Worm (Caenorhabditis elegans) whole organism, young adult: ENCODE measurements around the gene ccdc-47.

ENCODE experiments used
- B0035.1 ChIP-seq: sonication (generic microtip); optimal IDR thresholded peaks from 2 replicates; lab custom pipeline; 2016; ENCODE audit warnings: missing genetic modification characterization, mild to moderate bottlenecking, missing compliant biosample characterization, missing genotype, missing genetic modification reagents
- C17E4.6 ChIP-seq: fragments of 200-800 bp; sonication (Bioruptor generic); IDR thresholded peaks from 2 replicates; pipeline ENCODE4 v1.3.6; 2022; ENCODE audit warnings: missing genetic modification reagents, missing genetic modification characterization, missing compliant biosample characterization
- F22D6.2 ChIP-seq: sonication (generic microtip); optimal IDR thresholded peaks from 2 replicates; lab custom pipeline; 2016; ENCODE audit warnings: mild to moderate bottlenecking, missing genetic modification characterization, missing compliant biosample characterization
- F39B2.1 ChIP-seq: fragments of 200-800 bp; sonication (Bioruptor generic); IDR thresholded peaks from 2 replicates; pipeline ENCODE4 v1.3.6; 2022; ENCODE audit warnings: missing genetic modification reagents, missing genetic modification characterization, missing compliant biosample characterization
- Y67H2A.10 ChIP-seq: fragments of 200-800 bp; sonication (Bioruptor generic); conservative IDR thresholded peaks from 2 replicates; pipeline ENCODE4 v1.3.6; 2022; ENCODE audit warnings: missing genetic modification reagents, missing genetic modification characterization, missing compliant biosample characterization
- ZK185.1 ChIP-seq: sonication (generic microtip); optimal IDR thresholded peaks from 2 replicates; lab custom pipeline; 2016; ENCODE audit warnings: mild to moderate bottlenecking, missing genetic modification characterization, missing compliant biosample characterization; ENCODE audit not compliant: poor library complexity, severe bottlenecking
- aptf-2 ChIP-seq: fragments of 200-800 bp; sonication (Bioruptor generic); conservative IDR thresholded peaks from 2 replicates; pipeline ENCODE4 v1.3.6; 2022; ENCODE audit warnings: missing genetic modification reagents, missing genetic modification characterization, missing compliant biosample characterization
- ccch-3 ChIP-seq: fragments of 200-800 bp; sonication (Bioruptor generic); optimal IDR thresholded peaks from 2 replicates; lab custom pipeline; 2018; ENCODE audit warnings: mild to moderate bottlenecking, missing genetic modification characterization, missing compliant biosample characterization
- cebp-2 ChIP-seq: fragments of 200-800 bp; sonication (Bioruptor generic); IDR thresholded peaks from 2 replicates; pipeline ENCODE4 v1.3.6; 2022; ENCODE audit warnings: missing genetic modification characterization, missing compliant biosample characterization
- ceh-100 ChIP-seq: fragments of 200-800 bp; sonication (Bioruptor generic); IDR thresholded peaks from 2 replicates; pipeline ENCODE4 v1.3.6; 2022; ENCODE audit warnings: missing genetic modification reagents, missing genetic modification characterization, missing compliant biosample characterization
- ceh-58 ChIP-seq: fragments of 200-800 bp; sonication (Bioruptor generic); IDR thresholded peaks from 2 replicates; pipeline ENCODE4 v1.3.6; 2022; ENCODE audit warnings: missing genetic modification characterization, missing compliant biosample characterization
- chd-7 ChIP-seq: sonication (generic microtip); optimal IDR thresholded peaks from 2 replicates; lab custom pipeline; 2016; ENCODE audit warnings: mild to moderate bottlenecking, missing genetic modification characterization, moderate library complexity, missing compliant biosample characterization
- dpl-1 ChIP-seq: fragments of 150-350 bp; optimal IDR thresholded peaks from 2 replicates; lab custom pipeline; 2014; ENCODE audit warnings: missing biosample characterization, missing genetic modification reagents, missing genetic modification characterization
- ekl-4 ChIP-seq: fragments of 200-800 bp; sonication (Bioruptor generic); IDR thresholded peaks from 2 replicates; pipeline ENCODE4 v1.3.6; 2022; ENCODE audit warnings: missing genetic modification reagents, missing genetic modification characterization, missing compliant biosample characterization
- hlh-12 ChIP-seq: sonication (generic microtip); optimal IDR thresholded peaks from 2 replicates; lab custom pipeline; 2016; ENCODE audit warnings: missing genetic modification characterization, missing compliant biosample characterization
- hlh-26 ChIP-seq: fragments of 200-800 bp; sonication (Bioruptor generic); conservative IDR thresholded peaks from 2 replicates; pipeline ENCODE4 v1.3.6; 2022; ENCODE audit warnings: missing genetic modification reagents, missing genetic modification characterization, missing compliant biosample characterization
- hmg-1.2 ChIP-seq: fragments of 200-800 bp; sonication (Bioruptor generic); IDR thresholded peaks from 2 replicates; pipeline ENCODE4 v1.3.6; 2022; ENCODE audit warnings: missing genetic modification reagents, missing genetic modification characterization, missing compliant biosample characterization
- lag-1 ChIP-seq: fragments of 200-800 bp; sonication (Bioruptor generic); IDR thresholded peaks from 2 replicates; pipeline ENCODE4 v1.3.6; 2022; ENCODE audit warnings: missing genetic modification reagents, missing genetic modification characterization, missing compliant biosample characterization
- let-526 ChIP-seq: fragments of 200-800 bp; sonication (Bioruptor generic); IDR thresholded peaks from 2 replicates; pipeline ENCODE4 v1.3.6; 2022; ENCODE audit warnings: missing genetic modification reagents, missing genetic modification characterization, missing compliant biosample characterization
- mel-28 ChIP-seq: sonication (generic microtip); optimal IDR thresholded peaks from 2 replicates; lab custom pipeline; 2016; ENCODE audit warnings: borderline replicate concordance, mild to moderate bottlenecking, missing genetic modification characterization, missing compliant biosample characterization
- nfya-1 ChIP-seq: sonication (generic microtip); optimal IDR thresholded peaks from 2 replicates; lab custom pipeline; 2017; ENCODE audit warnings: antibody characterized with exemption, missing compliant biosample characterization, missing genetic modification characterization, borderline replicate concordance; ENCODE audit not compliant: insufficient read depth
- nfyb-1 ChIP-seq: fragments of 200-800 bp; sonication (Bioruptor generic); IDR thresholded peaks from 2 replicates; pipeline ENCODE4 v1.3.6; 2022; ENCODE audit warnings: missing genetic modification reagents, missing genetic modification characterization, missing compliant biosample characterization
- nhr-179 ChIP-seq: sonication (generic microtip); optimal IDR thresholded peaks from 2 replicates; lab custom pipeline; 2016; ENCODE audit warnings: mild to moderate bottlenecking, missing genetic modification characterization, missing compliant biosample characterization
- nhr-80 ChIP-seq: sonication (generic microtip); optimal IDR thresholded peaks from 2 replicates; lab custom pipeline; 2016; ENCODE audit warnings: missing genetic modification characterization, missing compliant biosample characterization
- rpc-1 ChIP-seq, 2 experiments: fragments of 150-350 bp in 1 of 2; sonication (generic microtip) in 1 of 2; optimal IDR thresholded peaks; 2 replicates each; lab custom pipeline; 2014 to 2018; ENCODE audit warnings: missing biosample characterization in 1 of 2, missing genetic modification characterization in 1 of 2, missing genetic modification reagents in 1 of 2, missing genotype in 1 of 2
- snpc-3.4 ChIP-seq: sonication (generic microtip); optimal IDR thresholded peaks from 2 replicates; lab custom pipeline; 2017; ENCODE audit warnings: missing genetic modification characterization, mild to moderate bottlenecking, missing compliant biosample characterization, antibody characterized with exemption, moderate library complexity, missing genotype, missing genetic modification reagents
- unc-130 ChIP-seq: sonication (generic microtip); optimal IDR thresholded peaks from 2 replicates; lab custom pipeline; 2016; ENCODE audit warnings: missing genetic modification reagents, missing genetic modification characterization, missing compliant biosample characterization
- unc-62 ChIP-seq: fragments of 150-350 bp; optimal IDR thresholded peaks from 2 replicates; lab custom pipeline; 2014; ENCODE audit warnings: missing biosample characterization, missing genetic modification reagents, missing genetic modification characterization
- zim-3 ChIP-seq: sonication (generic microtip); optimal IDR thresholded peaks from 2 replicates; lab custom pipeline; 2017; ENCODE audit warnings: mild to moderate bottlenecking, missing genetic modification characterization, moderate library complexity, missing compliant biosample characterization
- ztf-25 ChIP-seq: fragments of 200-800 bp; sonication (Bioruptor generic); IDR thresholded peaks from 2 replicates; pipeline ENCODE4 v1.3.6; 2022; ENCODE audit warnings: missing genetic modification reagents, missing genetic modification characterization, missing compliant biosample characterization
- ztf-28 ChIP-seq: fragments of 200-800 bp; sonication (Bioruptor generic); IDR thresholded peaks from 2 replicates; pipeline ENCODE4 v1.3.6; 2022; ENCODE audit warnings: missing genetic modification reagents, missing genetic modification characterization, missing compliant biosample characterization
- ztf-6 ChIP-seq: fragments of 200-800 bp; sonication (Bioruptor generic); IDR thresholded peaks from 2 replicates; pipeline ENCODE4 v1.3.6; 2022; ENCODE audit warnings: missing genetic modification reagents, missing genetic modification characterization, missing compliant biosample characterization

ccdc-47 gene

DNA sequence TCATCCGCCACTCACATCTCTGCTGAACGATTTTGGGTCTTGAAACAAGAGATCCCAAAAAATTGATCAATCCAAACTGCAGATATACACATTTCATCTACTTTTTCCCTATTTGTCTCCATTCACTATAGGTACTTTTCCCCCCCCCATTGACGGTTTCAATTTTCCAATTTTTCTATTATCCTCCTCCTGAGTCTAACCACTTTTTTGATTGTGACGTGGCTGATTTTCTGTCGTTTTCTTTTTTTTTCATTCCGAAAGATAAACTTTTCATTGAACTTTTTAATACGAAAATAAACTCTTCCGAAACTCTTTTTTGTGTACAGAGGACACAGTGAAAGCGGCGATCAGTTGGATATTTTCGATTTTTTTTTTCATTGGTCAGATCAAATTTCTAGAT is 41.1 kb downstream of the ccdc-47 start:
- TF ChIP-seq F39B2.1 (GFP tag; lab: Robert Waterston, UW) (no peak), nfyb-1 (no peak), ekl-4 (GFP tag; lab: Robert Waterston, UW) (no peak), snpc-3.4 (no peak), hlh-12 (no peak), dpl-1 (GFP tag; lab: Kevin White, UChicago) (no peak), ceh-58 (GFP tag; lab: Robert Waterston, UW) (no peak), lag-1 (GFP tag; lab: Robert Waterston, UW) (no peak), mel-28 (no peak), Y67H2A.10 (GFP tag; lab: Robert Waterston, UW) (no peak), cebp-2 (GFP tag; lab: Robert Waterston, UW) (no peak), aptf-2 (GFP tag; lab: Robert Waterston, UW) (no peak), chd-7 (tag; lab: Kevin White, UChicago) (no peak), ztf-28 (GFP tag; lab: Robert Waterston, UW) (no peak), let-526 (GFP tag; lab: Robert Waterston, UW) (no peak), ceh-100 (GFP tag; lab: Robert Waterston, UW) (no peak)

DNA sequence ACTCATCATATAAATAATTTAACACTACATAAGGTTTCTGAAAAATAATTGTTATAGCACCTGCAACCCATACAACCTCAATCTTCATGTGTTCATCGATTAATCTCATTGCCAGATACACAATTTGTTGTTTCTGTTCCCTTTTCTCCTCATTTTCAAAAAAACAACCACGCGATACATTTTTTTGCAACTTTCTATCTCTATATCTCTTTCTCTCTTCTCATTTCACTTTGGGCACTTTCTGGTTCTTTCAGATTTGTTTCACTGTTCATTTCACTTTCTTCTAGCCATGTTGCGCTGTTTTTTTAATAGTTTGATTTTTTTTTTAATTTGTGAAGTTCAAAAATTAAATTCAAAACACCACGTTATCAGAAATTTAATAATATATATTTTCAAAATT is 42.4 kb downstream of the ccdc-47 start:
- no peak for TF ChIP-seq nfyb-1

DNA sequence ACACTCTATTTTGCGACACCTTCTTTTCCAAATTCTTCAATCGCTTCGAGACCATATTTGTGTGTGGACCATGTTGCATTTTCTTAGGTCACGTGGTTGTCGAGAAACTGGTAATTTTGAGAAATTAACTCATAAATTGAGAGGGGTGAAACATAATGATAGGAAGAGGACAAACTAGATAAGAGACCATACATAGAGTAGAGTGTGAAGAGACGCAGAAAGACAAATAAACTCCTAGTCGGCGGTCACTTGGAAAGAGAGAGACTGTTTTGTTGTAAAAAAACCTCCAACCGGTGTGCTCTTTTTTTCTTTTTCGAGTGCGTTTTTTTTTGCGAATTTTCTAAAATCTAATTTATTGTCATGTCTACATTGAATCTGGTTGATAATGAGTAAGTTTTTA is 43.2 kb downstream of the ccdc-47 start, which contains the start of gene R10E9.3:
TSS of gene R10E9.3 (plus strand) at position 235 of the 400 bp plus-strand sequence.
- TF ChIP-seq hmg-1.2 (GFP tag; lab: Robert Waterston, UW) (peak; percentile 33; the same call in 1 of the 2 replicates), nhr-80 (tag; lab: Kevin White, UChicago) (peak; percentile 58), ceh-100 (GFP tag; lab: Robert Waterston, UW) (no peak)
- TF ChIP-seq, all 124 proteins: peak for 2

- TF ChIP-seq ccch-3 (GFP tag; lab: Kevin White, UChicago) (no peak), unc-130 (GFP tag; lab: Kevin White, UChicago) (no peak), B0035.1 (tag; lab: Kevin White, UChicago) (no peak)
Measured at ce11 chrIII:3964237-3964636, 47.5 kb downstream of the ccdc-47 start, which contains the start of gene R10E9.2. R10E9.2 (minus strand) TSS chrIII:3964337.

DNA sequence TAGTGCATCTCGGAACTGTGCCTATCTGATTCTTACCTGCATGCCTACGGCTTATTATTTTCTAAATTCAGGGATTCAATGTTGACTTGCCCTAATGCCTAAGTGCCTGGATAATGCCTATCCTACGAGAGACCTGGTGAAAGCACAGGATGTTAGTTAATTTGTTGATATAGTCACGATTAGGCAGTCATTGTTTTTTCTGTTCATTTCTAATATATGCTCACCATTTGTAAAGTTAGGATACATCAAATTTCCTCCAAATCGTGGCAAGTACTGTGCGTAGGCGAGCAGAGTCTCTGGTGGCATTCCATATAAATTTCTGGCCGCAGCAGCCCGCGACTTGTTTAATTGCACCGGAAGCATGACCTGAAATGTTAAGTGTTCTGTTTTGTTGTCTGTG is 49.4 kb downstream of the ccdc-47 start:
- TF ChIP-seq hlh-26 (GFP tag; lab: Robert Waterston, UW), result no peak
- TF ChIP-seq ztf-6 (GFP tag; lab: Robert Waterston, UW), result no peak
- no peak for TF ChIP-seq B0035.1 (tag; lab: Kevin White, UChicago)
- TF ChIP-seq rpc-1 (optimal IDR thresholded peaks at IDR 0.05; lab: Kevin White, UChicago), result no peak
- TF ChIP-seq rpc-1 (tag; optimal IDR thresholded peaks at IDR 0.05; lab: Kevin White, UChicago), result no peak
- TF ChIP-seq unc-62 (GFP tag; lab: Kevin White, UChicago), result no peak
- TF ChIP-seq dpl-1 (GFP tag; lab: Kevin White, UChicago), result no peak
- TF ChIP-seq F22D6.2, result no peak
- no peak for TF ChIP-seq zim-3 (tag; lab: Kevin White, UChicago)
- no peak for TF ChIP-seq mel-28
- no peak for TF ChIP-seq ztf-25 (GFP tag; lab: Robert Waterston, UW)
- no peak for TF ChIP-seq ceh-100 (GFP tag; lab: Robert Waterston, UW)
- no peak for TF ChIP-seq ceh-58 (GFP tag; lab: Robert Waterston, UW)
- no peak for TF ChIP-seq nfya-1
- TF ChIP-seq ZK185.1 (tag; lab: Kevin White, UChicago), result no peak
- TF ChIP-seq nhr-179 (tag; lab: Kevin White, UChicago), result no peak
- TF ChIP-seq C17E4.6 (GFP tag; lab: Robert Waterston, UW), result no peak
